Fruit fly (Drosophila melanogaster) whole organism, wandering third instar larva: Measurements from ENCODE around the gene CG4546.

Source experiments
- brk ChIP-seq: fragments of 200-800 bp; sonication (Bioruptor generic); optimal IDR thresholded peaks from 2 replicates; lab custom pipeline; 2016; ENCODE audit warnings: missing biosample characterization, mild to moderate bottlenecking, missing genetic modification characterization
- dmrt93B ChIP-seq: fragments of 200-800 bp; sonication (Bioruptor generic); optimal IDR thresholded peaks from 2 replicates; lab custom pipeline; 2018; ENCODE audit warnings: missing biosample characterization, mild to moderate bottlenecking, missing genetic modification characterization
- foxo ChIP-seq, 2 experiments: fragments of 200-800 bp; sonication (Bioruptor generic); optimal IDR thresholded peaks; 2 replicates in 1 of 2; 3 replicates in 1 of 2; lab custom pipeline; 2016 to 2017; ENCODE audit warnings: missing biosample characterization in 2 of 2, missing genetic modification characterization in 2 of 2
- pan ChIP-seq: fragments of >200 bp; optimal IDR thresholded peaks from 2 replicates; lab custom pipeline; 2017
- psq ChIP-seq: fragments of 200-800 bp; sonication (Bioruptor generic); optimal IDR thresholded peaks from 3 replicates; lab custom pipeline; 2017; ENCODE audit warnings: missing biosample characterization, mild to moderate bottlenecking, missing genetic modification characterization, moderate library complexity
- sage ChIP-seq: fragments of 200-800 bp; sonication (Bioruptor generic); optimal IDR thresholded peaks from 2 replicates; lab custom pipeline; 2016; ENCODE audit warnings: missing biosample characterization, mild to moderate bottlenecking, missing genetic modification characterization
- sv ChIP-seq: fragments of 200-800 bp; sonication (Bioruptor generic); optimal IDR thresholded peaks from 3 replicates; lab custom pipeline; 2016; ENCODE audit warnings: missing biosample characterization, missing genetic modification characterization

DNA sequence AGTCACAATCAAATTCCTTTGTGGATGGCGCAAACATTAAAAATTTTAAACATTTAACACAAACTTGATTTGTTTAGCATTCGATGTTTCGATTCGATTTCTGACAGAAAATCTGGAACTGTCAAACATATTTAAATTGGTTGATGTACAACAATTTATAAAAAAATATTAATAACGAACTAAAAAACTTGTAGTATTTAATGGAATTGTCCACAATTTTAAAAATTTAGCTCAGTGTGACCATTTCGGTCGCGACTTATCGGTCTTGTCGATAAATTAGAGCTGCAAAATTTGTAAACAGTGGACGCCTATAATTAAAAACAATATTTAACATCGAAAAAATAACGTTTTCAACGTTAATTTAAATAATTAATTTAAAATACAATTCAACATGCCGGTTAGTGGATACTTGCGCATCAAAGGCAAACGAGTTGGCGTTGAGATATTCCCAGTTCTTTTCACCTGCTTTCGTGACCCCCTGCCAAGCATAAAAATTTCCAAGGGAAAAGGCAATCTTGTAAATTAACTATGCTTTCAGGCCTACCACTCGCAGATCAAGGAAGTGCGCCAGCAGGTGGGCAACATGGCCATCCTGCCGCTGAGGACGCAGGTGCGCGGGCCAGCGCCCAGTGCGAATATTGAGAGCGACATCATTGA lies 11.8 kb upstream of the CG4546 start, which contains the start of the genes CG43317 and Arpc3A:
- TF ChIP-seq dmrt93B (GFP tag; lab: Kevin White, UChicago) (no peak), sv (GFP tag; lab: Kevin White, UChicago) (no peak), brk (no peak), foxo (GFP tag; optimal IDR thresholded peaks at IDR 0.05; lab: Kevin White, UChicago) (no peak), psq (GFP tag; lab: Kevin White, UChicago) (no peak), sage (GFP tag; lab: Kevin White, UChicago) (peak; percentile 40), pan (lab: Kevin White, UChicago) (no peak)
